Fruit fly (Drosophila melanogaster) whole organism, embryonic: ENCODE data around the gene SK.

Experiments used
- B-H1 ChIP-seq: fragments of 200-800 bp; sonication (Bioruptor generic); IDR thresholded peaks from 3 replicates; pipeline ENCODE4 v1.3.6; 2022; ENCODE audit warnings: missing biosample characterization, missing genetic modification characterization
- CG10431 ChIP-seq: fragments of 200-800 bp; sonication (Bioruptor generic); optimal IDR thresholded peaks from 3 replicates; lab custom pipeline; 2018; ENCODE audit warnings: missing biosample characterization, mild to moderate bottlenecking, missing genetic modification characterization
- CG11093 ChIP-seq: fragments of 200-800 bp; sonication (Bioruptor generic); IDR thresholded peaks from 3 replicates; pipeline ENCODE4 v1.3.6; 2022; ENCODE audit warnings: missing biosample characterization, missing genetic modification characterization
- CG11504 ChIP-seq: fragments of 200-800 bp; sonication (Bioruptor generic); optimal IDR thresholded peaks from 3 replicates; lab custom pipeline; 2019; ENCODE audit warnings: missing biosample characterization, mild to moderate bottlenecking, missing genetic modification characterization, moderate library complexity
- CG11723 ChIP-seq: fragments of 200-800 bp; sonication (Bioruptor generic); optimal IDR thresholded peaks from 2 replicates; lab custom pipeline; 2017; ENCODE audit warnings: missing biosample characterization, mild to moderate bottlenecking, missing genetic modification characterization
- CG12071 ChIP-seq: fragments of 200-800 bp; sonication (Bioruptor generic); optimal IDR thresholded peaks from 3 replicates; lab custom pipeline; 2018; ENCODE audit warnings: missing biosample characterization, mild to moderate bottlenecking, missing genetic modification characterization
- CG13424 ChIP-seq: fragments of 200-800 bp; sonication (Bioruptor generic); optimal IDR thresholded peaks from 2 replicates; lab custom pipeline; 2019; ENCODE audit warnings: missing biosample characterization, mild to moderate bottlenecking, missing genetic modification characterization, moderate library complexity
- CG1529 ChIP-seq: fragments of 200-800 bp; sonication (Bioruptor generic); optimal IDR thresholded peaks from 3 replicates; lab custom pipeline; 2018; ENCODE audit warnings: missing biosample characterization, missing genetic modification characterization
- CG15479 ChIP-seq: fragments of 200-800 bp; sonication (Bioruptor generic); optimal IDR thresholded peaks from 3 replicates; lab custom pipeline; 2019; ENCODE audit warnings: missing biosample characterization, mild to moderate bottlenecking, missing genetic modification characterization, moderate library complexity
- CG16813 ChIP-seq: fragments of 200-800 bp; sonication (Bioruptor generic); IDR thresholded peaks from 3 replicates; pipeline ENCODE4 v1.3.6; 2022; ENCODE audit warnings: missing biosample characterization, missing genetic modification characterization; ENCODE audit not compliant: partially characterized antibody
- CG18599 ChIP-seq: fragments of 200-800 bp; sonication (Bioruptor generic); optimal IDR thresholded peaks from 3 replicates; lab custom pipeline; 2017; ENCODE audit warnings: missing biosample characterization, missing genetic modification characterization, mild to moderate bottlenecking, moderate library complexity, missing genetic modification reagents
- CG32532 ChIP-seq: fragments of 200-800 bp; sonication (Bioruptor generic); IDR thresholded peaks from 2 replicates; pipeline ENCODE4 v1.3.6; 2022; ENCODE audit warnings: missing biosample characterization, missing genetic modification characterization
- CG6791 ChIP-seq: fragments of 200-800 bp; sonication (Bioruptor generic); IDR thresholded peaks from 3 replicates; pipeline ENCODE4 v1.3.6; 2022; ENCODE audit warnings: missing biosample characterization, missing genetic modification characterization; ENCODE audit not compliant: partially characterized antibody
- CG7556 ChIP-seq: fragments of 200-800 bp; sonication (Bioruptor generic); optimal IDR thresholded peaks from 2 replicates; lab custom pipeline; 2017; ENCODE audit warnings: missing biosample characterization, mild to moderate bottlenecking, missing genetic modification characterization
- CG8478 ChIP-seq: fragments of >200 bp; optimal IDR thresholded peaks from 2 replicates; lab custom pipeline; 2018
- CG8765 ChIP-seq: fragments of 200-800 bp; sonication (Bioruptor generic); IDR thresholded peaks from 2 replicates; pipeline ENCODE4 v1.3.6; 2022; ENCODE audit warnings: missing biosample characterization, missing genetic modification characterization
- CG9727 ChIP-seq: fragments of 200-800 bp; sonication (Bioruptor generic); optimal IDR thresholded peaks from 3 replicates; lab custom pipeline; 2017; ENCODE audit warnings: missing biosample characterization, mild to moderate bottlenecking, missing genetic modification characterization
- Dbx ChIP-seq: fragments of 200-800 bp; sonication (Bioruptor generic); IDR thresholded peaks from 3 replicates; pipeline ENCODE4 v1.3.6; 2022; ENCODE audit warnings: missing biosample characterization, missing genetic modification characterization
- Dll ChIP-seq: fragments of 200-800 bp; sonication (Bioruptor generic); IDR thresholded peaks from 4 replicates; pipeline ENCODE4 v1.3.6; 2022; ENCODE audit warnings: missing biosample characterization, missing genetic modification characterization; ENCODE audit not compliant: partially characterized antibody
- Doc2 ChIP-seq: fragments of 200-800 bp; sonication (Bioruptor generic); IDR thresholded peaks from 2 replicates; pipeline ENCODE4 v1.3.6; 2022; ENCODE audit warnings: missing biosample characterization, missing genetic modification characterization
- ERR ChIP-seq: fragments of 200-800 bp; sonication (Bioruptor generic); optimal IDR thresholded peaks from 2 replicates; lab custom pipeline; 2016; ENCODE audit warnings: missing biosample characterization, missing genetic modification characterization
- Eip74EF ChIP-seq, 2 experiments: fragments of 200-800 bp in 1 of 2; fragments of >200 bp in 1 of 2; sonication (Bioruptor generic) in 1 of 2; optimal IDR thresholded peaks; 2 replicates each; lab custom pipeline; 2017 to 2019; ENCODE audit warnings: missing biosample characterization in 2 of 2, missing genetic modification characterization in 2 of 2, mild to moderate bottlenecking in 1 of 2, moderate library complexity in 1 of 2
- Fer2 ChIP-seq: fragments of 200-800 bp; sonication (Bioruptor generic); optimal IDR thresholded peaks from 2 replicates; lab custom pipeline; 2018; ENCODE audit warnings: missing biosample characterization, mild to moderate bottlenecking, missing genetic modification characterization, moderate library complexity
- H2.0 ChIP-seq: fragments of 200-800 bp; sonication (Bioruptor generic); IDR thresholded peaks from 2 replicates; pipeline ENCODE4 v1.3.6; 2022; ENCODE audit warnings: missing biosample characterization, missing genetic modification characterization
- HLH4C ChIP-seq: fragments of 200-800 bp; sonication (Bioruptor generic); IDR thresholded peaks from 3 replicates; pipeline ENCODE4 v1.3.6; 2022; ENCODE audit warnings: missing biosample characterization, missing genetic modification characterization; ENCODE audit not compliant: partially characterized antibody
- NK7.1 ChIP-seq: fragments of 200-800 bp; sonication (Bioruptor generic); optimal IDR thresholded peaks from 3 replicates; lab custom pipeline; 2016; ENCODE audit warnings: missing biosample characterization, missing genetic modification characterization
- Pdp1 ChIP-seq, 2 experiments: fragments of 200-800 bp; sonication (Bioruptor generic); optimal IDR thresholded peaks; 3 replicates each; lab custom pipeline; 2016; ENCODE audit warnings: missing biosample characterization in 2 of 2, missing genetic modification characterization in 2 of 2, mild to moderate bottlenecking in 1 of 2, moderate library complexity in 1 of 2
- Ptx1 ChIP-seq: fragments of 200-800 bp; sonication (Bioruptor generic); IDR thresholded peaks from 2 replicates; pipeline ENCODE4 v1.3.6; 2022; ENCODE audit warnings: missing biosample characterization, missing genetic modification characterization
- Rx ChIP-seq: fragments of 200-800 bp; sonication (Bioruptor generic); IDR thresholded peaks from 2 replicates; pipeline ENCODE4 v1.3.6; 2022; ENCODE audit warnings: missing biosample characterization, missing genetic modification characterization
- Spps ChIP-seq: fragments of 200-800 bp; sonication (Bioruptor generic); optimal IDR thresholded peaks from 2 replicates; lab custom pipeline; 2018; ENCODE audit warnings: missing biosample characterization, mild to moderate bottlenecking, missing genetic modification characterization
- Usf ChIP-seq: fragments of 200-800 bp; sonication (Bioruptor generic); optimal IDR thresholded peaks from 2 replicates; lab custom pipeline; 2017; ENCODE audit warnings: missing genotype, missing biosample characterization, missing genetic modification characterization
- Xrp1 ChIP-seq: fragments of 200-800 bp; sonication (Bioruptor generic); IDR thresholded peaks from 2 replicates; pipeline ENCODE4 v1.3.6; 2022; ENCODE audit warnings: missing biosample characterization, missing genetic modification characterization
- YL-1 ChIP-seq: fragments of 200-800 bp; sonication (Bioruptor generic); optimal IDR thresholded peaks from 3 replicates; lab custom pipeline; 2017; ENCODE audit warnings: missing biosample characterization, mild to moderate bottlenecking, missing genetic modification characterization
- ato ChIP-seq: fragments of 200-800 bp; sonication (Bioruptor generic); IDR thresholded peaks from 2 replicates; pipeline ENCODE4 v1.3.6; 2022; ENCODE audit warnings: missing biosample characterization, missing genetic modification characterization; ENCODE audit not compliant: partially characterized antibody
- bsh ChIP-seq, 2 experiments: fragments of 200-800 bp; sonication (Bioruptor generic); optimal IDR thresholded peaks; 2 replicates each; lab custom pipeline; 2017 to 2018; ENCODE audit warnings: mild to moderate bottlenecking in 2 of 2, missing biosample characterization in 2 of 2, missing genetic modification characterization in 2 of 2, moderate library complexity in 1 of 2
- chm ChIP-seq: fragments of 200-800 bp; sonication (Bioruptor generic); IDR thresholded peaks from 2 replicates; pipeline ENCODE4 v1.3.6; 2022; ENCODE audit warnings: missing biosample characterization, missing genetic modification characterization
- chn ChIP-seq: fragments of 200-800 bp; sonication (Bioruptor generic); optimal IDR thresholded peaks from 2 replicates; lab custom pipeline; 2016; ENCODE audit warnings: missing biosample characterization, missing genetic modification characterization
- ci ChIP-seq: fragments of 200-800 bp; sonication (Bioruptor generic); IDR thresholded peaks from 3 replicates; pipeline ENCODE4 v1.3.6; 2022; ENCODE audit warnings: missing biosample characterization, missing genetic modification characterization
- emc ChIP-seq: fragments of 200-800 bp; sonication (Bioruptor generic); optimal IDR thresholded peaks from 2 replicates; lab custom pipeline; 2016; ENCODE audit warnings: missing biosample characterization, missing genetic modification characterization
- ems ChIP-seq: fragments of 200-800 bp; sonication (Bioruptor generic); optimal IDR thresholded peaks from 3 replicates; lab custom pipeline; 2016; ENCODE audit warnings: missing biosample characterization, missing genetic modification characterization
- ewg ChIP-seq: fragments of 200-800 bp; sonication (Bioruptor generic); optimal IDR thresholded peaks from 3 replicates; lab custom pipeline; 2017; ENCODE audit warnings: mild to moderate bottlenecking, missing biosample characterization, missing genetic modification reagents, missing genetic modification characterization
- gce ChIP-seq: fragments of 200-800 bp; sonication (Bioruptor generic); IDR thresholded peaks from 3 replicates; pipeline ENCODE4 v1.3.6; 2022; ENCODE audit warnings: missing biosample characterization, missing genetic modification characterization
- gt ChIP-seq: fragments of 200-800 bp; sonication (Bioruptor generic); IDR thresholded peaks from 2 replicates; pipeline ENCODE4 v1.3.6; 2022; ENCODE audit warnings: missing biosample characterization, missing genetic modification characterization
- lmd ChIP-seq: fragments of 200-800 bp; sonication (Bioruptor generic); IDR thresholded peaks from 2 replicates; pipeline ENCODE4 v1.3.6; 2022; ENCODE audit warnings: missing biosample characterization, missing genetic modification characterization
- org-1 ChIP-seq: fragments of 200-800 bp; sonication (Bioruptor generic); optimal IDR thresholded peaks from 2 replicates; lab custom pipeline; 2017; ENCODE audit warnings: missing biosample characterization, missing genetic modification characterization
- p53 ChIP-seq: fragments of 200-800 bp; sonication (Bioruptor generic); optimal IDR thresholded peaks from 2 replicates; lab custom pipeline; 2016; ENCODE audit warnings: missing biosample characterization, missing genetic modification characterization
- pum ChIP-seq: fragments of 200-800 bp; sonication (Bioruptor generic); optimal IDR thresholded peaks from 2 replicates; lab custom pipeline; 2016; ENCODE audit warnings: missing biosample characterization, missing genetic modification characterization
- scrt ChIP-seq: fragments of 200-800 bp; sonication (Bioruptor generic); optimal IDR thresholded peaks from 2 replicates; lab custom pipeline; 2018; ENCODE audit warnings: missing biosample characterization, mild to moderate bottlenecking, missing genetic modification characterization, moderate library complexity
- shn ChIP-seq: fragments of 200-800 bp; sonication (Bioruptor generic); optimal IDR thresholded peaks from 3 replicates; lab custom pipeline; 2016; ENCODE audit warnings: missing biosample characterization, missing genetic modification characterization
- slbo ChIP-seq: fragments of 200-800 bp; sonication (Bioruptor generic); IDR thresholded peaks from 2 replicates; pipeline ENCODE4 v1.3.6; 2022; ENCODE audit warnings: missing biosample characterization, missing genetic modification characterization
- sqz ChIP-seq: fragments of 200-800 bp; sonication (Bioruptor generic); optimal IDR thresholded peaks from 3 replicates; lab custom pipeline; 2018; ENCODE audit warnings: missing biosample characterization, mild to moderate bottlenecking, missing genetic modification characterization

SK gene

DNA sequence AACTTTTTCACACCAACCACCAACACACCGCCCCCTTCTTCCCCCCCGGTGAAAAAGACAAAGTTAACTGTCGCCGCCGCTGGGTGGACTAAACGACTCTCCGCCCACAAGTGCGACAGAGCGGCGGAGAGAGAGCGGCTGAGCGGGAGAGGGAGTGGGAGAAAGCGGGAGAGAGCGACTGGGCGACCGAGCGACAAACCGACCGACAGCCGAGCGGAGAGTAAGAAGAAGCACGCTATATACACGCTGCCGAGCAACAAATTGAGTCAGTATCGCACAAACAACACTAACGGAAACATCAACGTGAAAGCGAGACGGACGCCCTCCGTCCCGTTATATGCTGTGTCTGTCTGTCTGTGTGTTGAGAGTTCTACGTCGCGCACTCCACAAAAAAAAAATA lies at the start of gene SK (continued):
- TF ChIP-seq Dbx (GFP tag; lab: Robert Waterston, UW) (0 out of 3 replicates have a peak, but pooled peaks have one; percentile 22), B-H1 (GFP tag; lab: Robert Waterston, UW) (no peak), CG12071 (GFP tag; lab: Kevin White, UChicago) (peak; percentile 4), CG18599 (GFP tag; lab: Kevin White, UChicago) (no peak), Pdp1 (GFP tag; optimal IDR thresholded peaks at IDR 0.05; lab: Kevin White, UChicago) (no peak), Rx (GFP tag; lab: Robert Waterston, UW) (no peak), CG9727 (GFP tag; lab: Kevin White, UChicago) (no peak), gce (GFP tag; lab: Robert Waterston, UW) (no peak), CG8478 (lab: Kevin White, UChicago) (no peak), pum (GFP tag; lab: Kevin White, UChicago) (no peak), ERR (GFP tag; lab: Kevin White, UChicago) (no peak), CG7556 (GFP tag; lab: Kevin White, UChicago) (no peak), YL-1 (no peak), CG15479 (GFP tag; lab: Kevin White, UChicago) (no peak), CG32532 (GFP tag; lab: Robert Waterston, UW) (peak; percentile 48; the same call in 1 of the 2 replicates), chn (GFP tag; lab: Kevin White, UChicago) (no peak), sqz (GFP tag; lab: Kevin White, UChicago) (peak; percentile 31), NK7.1 (GFP tag; lab: Kevin White, UChicago) (no peak), CG1529 (GFP tag; lab: Kevin White, UChicago) (no peak), ci (GFP tag; lab: Robert Waterston, UW) (peak; percentile 72; the same call in 2 of the 3 replicates), emc (no peak), chm (no peak), CG6791 (GFP tag; lab: Robert Waterston, UW) (no peak), CG8765 (GFP tag; lab: Robert Waterston, UW) (0 out of 2 replicates have a peak, but pooled peaks have one; percentile 10), org-1 (GFP tag; lab: Kevin White, UChicago) (no peak), H2.0 (GFP tag; lab: Robert Waterston, UW) (no peak), CG11723 (GFP tag; lab: Kevin White, UChicago) (no peak), CG16813 (GFP tag; lab: Robert Waterston, UW) (no peak), Xrp1 (GFP tag; lab: Robert Waterston, UW) (no peak), CG11504 (tag; lab: Kevin White, UChicago) (peak; percentile 65), scrt (peak; percentile 4), ems (GFP tag; lab: Kevin White, UChicago) (no peak), Fer2 (tag; lab: Kevin White, UChicago) (no peak), Ptx1 (GFP tag; lab: Robert Waterston, UW) (no peak), Spps (no peak), shn (GFP tag; lab: Kevin White, UChicago) (no peak), CG11093 (GFP tag; lab: Robert Waterston, UW) (no peak), Doc2 (GFP tag; lab: Robert Waterston, UW) (no peak), Dll (GFP tag; lab: Robert Waterston, UW) (no peak), lmd (GFP tag; lab: Robert Waterston, UW) (no peak), CG13424 (tag; lab: Kevin White, UChicago) (no peak), Eip74EF (GFP tag; optimal IDR thresholded peaks at IDR 0.05; lab: Kevin White, UChicago) (no peak), slbo (GFP tag; lab: Robert Waterston, UW) (no peak), CG10431 (no peak), gt (GFP tag; lab: Robert Waterston, UW) (no peak), HLH4C (0 out of 3 replicates have a peak, but pooled peaks have one; percentile 16), p53 (GFP tag; lab: Kevin White, UChicago) (no peak), ewg (GFP tag; lab: Kevin White, UChicago) (no peak), ato (peak; percentile 12; the same call in 1 of the 2 replicates), bsh (GFP tag; optimal IDR thresholded peaks at IDR 0.05; lab: Kevin White, UChicago) (no peak), Usf (GFP tag; lab: Kevin White, UChicago) (no peak)
